Worm (Caenorhabditis elegans): ENCODE measurements around the gene mrpl-50.
A peak's percentile ranks its signal among the peaks of the same experiment; 100 is the strongest.

mrpl-50 gene

DNA sequence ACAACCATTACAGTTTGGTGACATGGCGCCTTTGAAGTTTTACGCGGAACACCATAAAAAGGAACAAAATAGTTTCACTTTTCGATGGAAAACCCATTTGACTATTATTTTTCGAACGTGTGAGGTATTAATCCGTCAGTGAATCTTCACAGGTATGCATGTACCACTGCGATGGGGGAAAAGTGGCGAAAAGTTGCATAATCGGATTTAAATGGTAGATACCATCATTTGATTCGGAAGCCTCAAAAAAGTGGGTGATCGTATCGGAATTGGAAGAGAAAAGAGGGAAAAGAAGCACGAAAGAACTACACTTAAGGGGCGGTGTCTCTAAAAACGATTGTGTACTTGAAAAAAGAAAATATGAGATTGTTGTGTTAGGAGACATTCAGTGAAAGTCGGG is 24.1 kb downstream of the mrpl-50 start:
- TF ChIP-seq B0035.1 (tag; optimal IDR thresholded peaks at IDR 0.05): no peak
- TF ChIP-seq him-1 (tag; optimal IDR thresholded peaks at IDR 0.05): no peak
- TF ChIP-seq T07F8.4 (tag; optimal IDR thresholded peaks at IDR 0.05): no peak
- TF ChIP-seq snpc-1.1 (tag; optimal IDR thresholded peaks at IDR 0.05; ENCODE audit: insufficient read depth): no peak
- no peak for TF ChIP-seq B0336.3 (GFP tag; IDR thresholded peaks at IDR 0.05)
- TF ChIP-seq attf-3 (GFP tag; conservative IDR thresholded peaks at IDR 0.05): no peak
- no peak for TF ChIP-seq tbp1 (GFP tag; optimal IDR thresholded peaks at IDR 0.05)
- no peak for TF ChIP-seq F52B5.7 (tag; optimal IDR thresholded peaks at IDR 0.05)
- no peak for TF ChIP-seq snpc-4 (GFP tag; optimal IDR thresholded peaks at IDR 0.05)
- no peak for TF ChIP-seq snpc-4 (tag; optimal IDR thresholded peaks at IDR 0.05)
- no peak for TF ChIP-seq die-1 (tag; optimal IDR thresholded peaks at IDR 0.05)
- TF ChIP-seq ztf-25 (GFP tag; IDR thresholded peaks at IDR 0.05): no peak
- TF ChIP-seq lsl-1 (GFP tag; optimal IDR thresholded peaks at IDR 0.05): no peak

DNA sequence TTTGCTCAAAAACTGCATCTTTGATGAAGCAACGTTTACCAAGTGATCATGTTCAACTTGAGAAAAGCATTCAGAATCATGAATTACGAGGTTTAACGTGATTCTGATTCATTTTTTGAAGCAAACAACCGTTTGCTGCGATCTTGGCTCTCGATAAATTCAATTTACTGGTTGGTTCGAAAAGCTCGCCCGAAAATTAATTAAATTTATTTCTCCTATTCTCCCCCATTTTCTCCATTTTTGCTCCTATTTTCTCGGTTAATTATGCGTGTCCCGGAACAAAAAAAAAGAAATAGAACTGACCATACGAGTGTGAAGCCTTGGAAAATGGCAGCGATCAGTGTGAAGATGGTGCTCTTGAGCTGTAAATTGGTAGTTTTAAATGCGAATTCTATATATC is 27.3 kb downstream of the mrpl-50 start:
- TF ChIP-seq dpff-1 (tag; optimal IDR thresholded peaks at IDR 0.05): no peak

DNA sequence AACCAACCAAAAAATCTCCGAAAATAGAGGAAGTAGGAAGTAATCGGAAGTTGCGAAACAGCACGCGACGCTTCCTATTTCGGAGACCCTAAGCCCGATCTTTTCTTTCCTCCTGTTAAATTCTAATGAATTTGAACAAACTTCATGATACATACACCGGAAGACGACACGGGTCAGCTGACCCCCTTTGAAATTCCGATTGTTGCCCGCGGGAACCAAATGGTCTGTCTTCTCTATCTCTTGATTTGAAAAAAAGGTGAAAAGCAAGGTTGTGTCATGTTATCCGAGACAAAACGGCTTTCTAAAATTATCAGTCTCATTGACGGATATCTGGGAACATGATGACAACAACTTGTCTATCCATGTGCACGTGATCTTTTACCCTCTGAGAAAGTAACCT is 29.4 kb downstream of the mrpl-50 start:
- TF ChIP-seq rec-8 (tag; optimal IDR thresholded peaks at IDR 0.05): no peak
- 0 out of 2 replicates have a peak, but pooled peaks have one; percentile 33 for TF ChIP-seq madf-3 (GFP tag; IDR thresholded peaks at IDR 0.05)

DNA sequence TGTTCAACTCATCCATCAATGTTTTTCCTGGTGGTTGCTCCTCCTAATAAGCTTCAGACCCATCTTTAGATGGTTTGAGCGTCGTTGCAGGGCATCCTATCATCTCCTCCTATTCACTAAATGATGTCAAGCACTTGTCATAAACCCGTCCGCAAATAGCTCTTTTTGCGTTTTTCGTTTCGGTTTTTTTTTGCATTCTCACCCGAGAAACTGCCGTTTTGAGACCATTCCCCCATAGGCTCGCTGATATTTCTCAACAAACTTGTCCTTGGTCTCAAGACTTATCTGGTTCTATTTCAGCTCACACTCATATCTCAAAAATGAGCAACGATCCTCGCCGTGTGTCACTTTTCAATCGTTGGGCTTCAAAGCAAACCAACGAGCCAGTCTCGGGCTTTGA is 30.8 kb downstream of the mrpl-50 start, which contains the start of gene cal-2:
Gene cal-2, plus strand, starts transcription at position 301 of the 400 bp plus-strand sequence.
- TF ChIP-seq D2030.7 (GFP tag; IDR thresholded peaks at IDR 0.05): no peak
- no peak for TF ChIP-seq K12H6.12 (tag; optimal IDR thresholded peaks at IDR 0.05)
- TF ChIP-seq F22D6.2 (tag; optimal IDR thresholded peaks at IDR 0.05): no peak
- TF ChIP-seq fkh-3 (tag; optimal IDR thresholded peaks at IDR 0.05): no peak
- TF ChIP-seq F10E7.11 (tag; optimal IDR thresholded peaks at IDR 0.05): no peak
- TF ChIP-seq F55B11.4 (tag; optimal IDR thresholded peaks at IDR 0.05; ENCODE audit: borderline replicate concordance, insufficient read depth): no peak
- no peak for TF ChIP-seq egrh-3 (GFP tag; IDR thresholded peaks at IDR 0.05)
- TF ChIP-seq ZK185.1 (tag; optimal IDR thresholded peaks at IDR 0.05; ENCODE audit: poor library complexity, severe bottlenecking): no peak

DNA sequence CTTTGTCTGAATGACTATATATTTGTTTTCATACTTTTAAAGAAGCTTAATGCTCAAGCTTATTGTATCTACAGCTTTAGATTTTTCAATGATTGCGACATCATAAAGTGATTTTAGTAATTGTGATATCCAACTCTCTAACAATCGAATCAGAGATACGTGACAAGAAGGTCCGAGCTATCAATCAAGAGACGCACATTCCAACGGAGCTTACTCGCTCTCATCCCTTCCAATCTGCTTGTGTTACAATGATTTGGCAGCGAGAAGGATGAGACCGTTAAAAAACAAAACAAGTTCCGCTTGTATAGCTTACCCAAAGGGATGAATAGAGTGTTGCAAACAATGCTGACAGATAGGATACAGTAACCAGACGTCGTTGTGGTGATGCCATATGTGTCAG is 31.8 kb downstream of the mrpl-50 start:
- TF ChIP-seq nfya-2 (GFP tag; IDR thresholded peaks at IDR 0.05) (no peak), nfya-1 (tag; optimal IDR thresholded peaks at IDR 0.05; ENCODE audit: borderline replicate concordance, insufficient read depth) (no peak), dpff-1 (tag; optimal IDR thresholded peaks at IDR 0.05) (no peak), F23B12.7 (tag; optimal IDR thresholded peaks at IDR 0.05; ENCODE audit: insufficient read depth) (no peak), fkh-3 (tag; optimal IDR thresholded peaks at IDR 0.05) (no peak), mes-4 (tag; optimal IDR thresholded peaks at IDR 0.05) (no peak), let-526 (GFP tag; IDR thresholded peaks at IDR 0.05) (no peak), hmg-20 (GFP tag; IDR thresholded peaks at IDR 0.05) (no peak), sdz-38 (tag; optimal IDR thresholded peaks at IDR 0.05) (no peak)

DNA sequence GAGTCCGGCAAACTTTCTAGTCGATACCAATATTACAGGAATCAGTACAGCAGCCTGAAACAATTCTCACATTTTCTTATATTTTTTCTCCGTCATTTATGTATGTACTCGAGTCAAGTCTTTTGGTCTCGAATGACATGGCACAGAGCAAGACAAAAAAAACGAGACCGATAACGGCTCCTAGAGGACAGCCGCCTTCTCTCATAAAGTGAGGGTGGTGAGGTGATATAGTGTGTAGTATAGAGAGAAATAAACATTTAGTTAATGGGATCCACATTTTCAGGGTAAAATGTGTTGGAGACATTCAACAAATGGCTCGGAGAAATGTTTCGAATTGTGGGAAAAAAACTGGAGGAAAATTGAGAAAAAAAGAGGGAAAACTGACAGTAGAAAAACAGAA is 32.6 kb downstream of the mrpl-50 start:
- TF ChIP-seq B0035.1 (tag; optimal IDR thresholded peaks at IDR 0.05): no peak
- no peak for TF ChIP-seq ZK185.1 (tag; optimal IDR thresholded peaks at IDR 0.05; ENCODE audit: poor library complexity, severe bottlenecking)
- no peak for TF ChIP-seq die-1 (tag; optimal IDR thresholded peaks at IDR 0.05)
- no peak for TF ChIP-seq lin-26 (GFP tag; IDR thresholded peaks at IDR 0.05)
- TF ChIP-seq efl-1 (GFP tag; optimal IDR thresholded peaks at IDR 0.05): no peak
- no peak for TF ChIP-seq ama-1 (optimal IDR thresholded peaks at IDR 0.05)
- TF ChIP-seq ama-1 (GFP tag; optimal IDR thresholded peaks at IDR 0.05): peak in 1 of 2 experiments; percentile 0
- no peak for TF ChIP-seq repo-1 (tag; optimal IDR thresholded peaks at IDR 0.05)
- TF ChIP-seq cebp-1 (GFP tag; IDR thresholded peaks at IDR 0.05): no peak
- peak; percentile 2 for TF ChIP-seq cebp-1 (tag; optimal IDR thresholded peaks at IDR 0.05)
- TF ChIP-seq dox-1 (GFP tag; IDR thresholded peaks at IDR 0.05): peak; percentile 39; the same call in 1 of the 2 replicates
- no peak for TF ChIP-seq fkh-3 (tag; optimal IDR thresholded peaks at IDR 0.05)
- TF ChIP-seq B0261.1 (tag; optimal IDR thresholded peaks at IDR 0.05): no peak
- TF ChIP-seq sdz-38 (tag; optimal IDR thresholded peaks at IDR 0.05): no peak

Data from whole organism, young adult.